Worm (Caenorhabditis elegans): Measurements from ENCODE around the gene clec-127.

clec-127 gene

DNA sequence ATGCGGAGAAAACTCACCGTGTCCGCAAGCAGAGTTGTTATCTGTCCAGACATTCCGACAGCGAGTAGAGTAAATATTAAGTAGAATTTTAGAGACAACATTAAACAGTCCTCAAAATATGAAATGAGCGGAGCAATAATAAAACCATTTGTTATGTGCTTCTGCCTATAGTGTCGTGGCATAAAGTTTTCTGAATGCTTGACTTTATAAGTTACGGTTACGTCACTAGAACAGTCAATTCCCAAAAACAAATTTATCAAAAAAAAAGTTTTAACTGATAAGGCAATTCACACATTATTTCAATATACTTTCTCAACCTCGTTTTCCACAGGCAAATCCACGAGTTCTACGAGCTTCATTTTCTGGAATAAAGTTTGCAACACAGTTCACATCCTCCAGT lies at the start of gene clec-127:
clec-127 (minus strand) TSS at position 101 of the 400 bp plus-strand sequence.
- no peak for TF ChIP-seq F13C5.2 (tag; optimal IDR thresholded peaks at IDR 0.05)
- TF ChIP-seq pes-1 (GFP tag; IDR thresholded peaks at IDR 0.05) = no peak
- TF ChIP-seq ets-7 (tag; optimal IDR thresholded peaks at IDR 0.05) = no peak
- no peak for TF ChIP-seq hnd-1 (tag; optimal IDR thresholded peaks at IDR 0.05)

DNA sequence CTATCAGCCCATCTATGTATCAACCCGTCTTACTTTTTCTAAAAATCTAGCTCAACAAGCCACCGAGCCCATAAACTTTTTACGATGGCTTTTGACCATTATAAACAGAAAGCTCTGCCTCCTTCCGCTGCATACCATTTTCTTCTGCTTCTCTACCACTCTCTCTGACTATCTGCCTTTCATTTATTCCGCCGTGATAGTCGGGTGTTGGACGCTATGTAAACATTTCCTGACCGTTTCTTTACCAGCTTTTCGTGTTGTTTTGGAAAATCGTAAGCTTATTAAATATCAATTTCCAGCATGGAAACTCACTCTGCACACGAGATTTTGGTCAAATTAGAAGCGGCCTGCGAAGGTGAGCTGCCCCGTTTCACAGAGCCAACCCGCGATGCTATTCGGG lies 48.5 kb upstream of the clec-127 start, which contains the start of gene F40E12.1:
F40E12.1 (plus strand) TSS at position 301 of the 400 bp plus-strand sequence.
- TF ChIP-seq aly-1 (tag; optimal IDR thresholded peaks at IDR 0.05) = no peak
- no peak for TF ChIP-seq tra-4 (tag; optimal IDR thresholded peaks at IDR 0.05)
- TF ChIP-seq B0310.2 (tag; optimal IDR thresholded peaks at IDR 0.05) = no peak
- TF ChIP-seq tbx-11 (GFP tag; IDR thresholded peaks at IDR 0.05) = no peak
- no peak for TF ChIP-seq scrt-1 (GFP tag; IDR thresholded peaks at IDR 0.05)
- no peak for TF ChIP-seq tbx-37 (GFP tag; conservative IDR thresholded peaks at IDR 0.05)
- TF ChIP-seq hnd-1 (tag; optimal IDR thresholded peaks at IDR 0.05) = no peak
- no peak for TF ChIP-seq ceh-13 (GFP tag; optimal IDR thresholded peaks at IDR 0.05)
- TF ChIP-seq hmbx-1 (tag; optimal IDR thresholded peaks at IDR 0.05) = no peak
- no peak for TF ChIP-seq flt-1 (GFP tag; IDR thresholded peaks at IDR 0.05)
- TF ChIP-seq ama-1 (optimal IDR thresholded peaks at IDR 0.05) = no peak
- TF ChIP-seq ceh-36 (tag; optimal IDR thresholded peaks at IDR 0.05) = no peak

DNA sequence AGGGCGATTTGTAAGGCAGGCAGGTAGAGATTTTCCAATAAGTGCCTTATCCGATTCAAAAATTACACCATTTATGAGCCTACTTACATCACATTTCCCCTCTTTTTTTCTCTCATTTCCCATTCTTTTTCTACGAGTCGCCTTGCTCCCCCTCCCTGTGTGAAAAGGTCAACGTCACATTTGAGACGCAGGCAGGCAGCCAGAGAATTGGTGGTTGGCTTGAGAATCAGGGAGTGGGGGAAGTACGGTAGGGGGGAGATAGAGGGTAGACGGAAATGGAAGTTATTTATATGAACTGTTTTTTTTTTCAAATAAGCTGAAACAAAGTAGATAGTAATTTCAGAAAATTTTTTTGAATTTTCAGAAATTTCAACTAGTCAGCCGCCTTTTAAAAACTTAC lies 47.6 kb upstream of the clec-127 start:
- no peak for TF ChIP-seq pes-1 (GFP tag; IDR thresholded peaks at IDR 0.05)
- no peak for TF ChIP-seq hnd-1 (tag; optimal IDR thresholded peaks at IDR 0.05)

DNA sequence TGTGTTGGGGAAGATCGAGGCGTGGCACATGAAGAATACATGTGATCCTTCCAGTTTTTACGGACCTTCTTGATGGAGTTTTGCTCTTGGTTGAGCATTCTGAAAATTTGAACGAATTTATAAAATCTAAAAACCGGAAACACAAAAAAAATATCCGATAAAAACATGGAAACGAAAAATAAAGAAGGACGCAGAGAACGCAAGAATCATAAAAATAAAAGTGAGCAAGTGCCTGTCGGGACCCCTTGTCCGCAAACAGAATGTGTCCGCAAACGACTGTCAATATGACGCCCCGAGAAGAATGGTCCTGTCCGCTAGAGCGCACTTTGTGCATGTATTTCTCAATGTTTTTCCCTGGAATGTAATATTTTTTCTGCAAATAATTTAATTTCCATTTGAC lies 40.7 kb upstream of the clec-127 start, which contains the start of gene Y49F6A.5:
Y49F6A.5 (minus strand) TSS at position 101 of the 400 bp plus-strand sequence.
- TF ChIP-seq flt-1 (GFP tag; IDR thresholded peaks at IDR 0.05) = no peak
- no peak for TF ChIP-seq ets-7 (tag; optimal IDR thresholded peaks at IDR 0.05)

DNA sequence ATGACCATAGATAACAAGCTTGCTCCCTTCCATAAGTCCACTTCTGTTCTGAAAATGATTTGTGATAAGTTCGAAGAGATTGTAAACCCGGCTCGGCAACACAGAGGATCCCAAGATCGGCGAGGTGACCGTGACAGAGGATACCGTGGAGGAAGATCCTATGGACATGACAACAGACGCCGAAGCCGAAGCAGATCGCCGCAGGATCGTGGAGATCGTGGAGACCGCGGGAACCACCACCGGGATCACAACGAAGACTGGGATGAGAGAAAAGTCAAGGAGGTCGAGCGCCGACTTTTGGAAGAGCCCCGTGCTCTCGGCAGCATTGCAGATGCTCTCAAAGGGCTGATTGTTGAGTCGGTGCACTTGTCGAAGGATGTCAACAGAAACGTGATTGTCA lies 35.6 kb upstream of the clec-127 start:
- no peak for TF ChIP-seq aly-1 (tag; optimal IDR thresholded peaks at IDR 0.05)
- TF ChIP-seq ama-1 (optimal IDR thresholded peaks at IDR 0.05) = no peak
- no peak for TF ChIP-seq sea-1 (GFP tag; conservative IDR thresholded peaks at IDR 0.05)
- TF ChIP-seq ets-7 (tag; optimal IDR thresholded peaks at IDR 0.05) = no peak
- TF ChIP-seq pes-1 (GFP tag; IDR thresholded peaks at IDR 0.05) = no peak
- TF ChIP-seq hmbx-1 (tag; optimal IDR thresholded peaks at IDR 0.05) = no peak
- TF ChIP-seq tra-4 (tag; optimal IDR thresholded peaks at IDR 0.05) = no peak
- no peak for TF ChIP-seq F13C5.2 (tag; optimal IDR thresholded peaks at IDR 0.05)
- TF ChIP-seq tbx-37 (GFP tag; conservative IDR thresholded peaks at IDR 0.05) = no peak
- no peak for TF ChIP-seq ceh-36 (tag; optimal IDR thresholded peaks at IDR 0.05)
- no peak for TF ChIP-seq ceh-13 (GFP tag; optimal IDR thresholded peaks at IDR 0.05)
- no peak for TF ChIP-seq flt-1 (GFP tag; IDR thresholded peaks at IDR 0.05)
- TF ChIP-seq B0310.2 (tag; optimal IDR thresholded peaks at IDR 0.05) = no peak
- TF ChIP-seq hnd-1 (tag; optimal IDR thresholded peaks at IDR 0.05) = no peak
- no peak for TF ChIP-seq hmg-4 (GFP tag; optimal IDR thresholded peaks at IDR 0.05)
- no peak for TF ChIP-seq scrt-1 (GFP tag; IDR thresholded peaks at IDR 0.05)
- TF ChIP-seq tbx-11 (GFP tag; IDR thresholded peaks at IDR 0.05) = no peak

DNA sequence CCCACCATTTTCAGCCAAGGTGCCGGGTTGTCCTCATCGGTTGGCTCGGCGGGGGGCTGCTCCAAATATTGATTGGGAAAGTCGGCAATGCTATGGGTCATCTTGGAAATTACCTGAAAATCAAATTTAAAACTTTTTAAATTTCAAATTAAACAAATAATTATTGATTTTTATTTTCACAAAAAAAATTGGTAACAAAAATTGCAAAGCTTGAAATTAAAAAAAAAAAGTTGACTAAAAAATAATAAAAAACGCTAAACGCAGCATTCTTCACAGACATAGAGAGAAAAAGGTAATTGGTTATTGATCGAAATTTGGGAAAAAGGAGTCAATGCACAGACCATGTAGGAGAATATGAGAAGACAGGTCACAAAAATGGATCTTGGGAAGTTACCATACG lies 29.7 kb upstream of the clec-127 start, which contains the start of gene Y49F6A.11:
Y49F6A.11 (minus strand) TSS at position 101 of the 400 bp plus-strand sequence.
- no peak for TF ChIP-seq B0310.2 (tag; optimal IDR thresholded peaks at IDR 0.05)
- no peak for TF ChIP-seq ama-1 (optimal IDR thresholded peaks at IDR 0.05)
- no peak for TF ChIP-seq sea-1 (GFP tag; conservative IDR thresholded peaks at IDR 0.05)
- no peak for TF ChIP-seq tbx-11 (GFP tag; IDR thresholded peaks at IDR 0.05)
- TF ChIP-seq ceh-36 (tag; optimal IDR thresholded peaks at IDR 0.05) = no peak
- TF ChIP-seq scrt-1 (GFP tag; IDR thresholded peaks at IDR 0.05) = no peak
- TF ChIP-seq aly-1 (tag; optimal IDR thresholded peaks at IDR 0.05) = no peak
- no peak for TF ChIP-seq hnd-1 (tag; optimal IDR thresholded peaks at IDR 0.05)
- no peak for TF ChIP-seq hmbx-1 (tag; optimal IDR thresholded peaks at IDR 0.05)
- TF ChIP-seq pes-1 (GFP tag; IDR thresholded peaks at IDR 0.05) = no peak
- no peak for TF ChIP-seq F13C5.2 (tag; optimal IDR thresholded peaks at IDR 0.05)
- TF ChIP-seq tbx-37 (GFP tag; conservative IDR thresholded peaks at IDR 0.05) = no peak
- no peak for TF ChIP-seq ceh-13 (GFP tag; optimal IDR thresholded peaks at IDR 0.05)
- TF ChIP-seq flt-1 (GFP tag; IDR thresholded peaks at IDR 0.05) = no peak
- no peak for TF ChIP-seq hmg-4 (GFP tag; optimal IDR thresholded peaks at IDR 0.05)
- no peak for TF ChIP-seq ets-7 (tag; optimal IDR thresholded peaks at IDR 0.05)
- no peak for TF ChIP-seq tra-4 (tag; optimal IDR thresholded peaks at IDR 0.05)

DNA sequence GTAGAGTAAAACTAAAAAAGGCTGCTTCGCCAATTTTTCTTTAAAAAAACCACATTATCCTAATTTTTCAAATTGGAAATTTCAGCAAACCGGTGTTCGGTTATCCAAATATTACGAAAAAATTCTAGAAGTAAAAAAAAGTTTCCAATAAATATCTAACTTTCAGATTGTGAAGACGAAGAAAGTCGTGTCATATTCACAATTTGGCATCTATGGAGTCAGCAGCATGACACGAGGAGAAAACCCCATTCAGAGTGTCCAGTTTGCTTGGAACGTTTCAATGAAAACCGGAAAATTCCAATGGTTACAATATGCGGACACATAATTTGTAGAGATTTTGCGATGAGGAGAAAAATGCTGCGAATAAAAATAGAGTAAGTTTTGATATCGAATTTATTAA lies 26.3 kb upstream of the clec-127 start, which contains the start of gene Y49F6A.12:
Y49F6A.12 (plus strand) TSS at position 301 of the 400 bp plus-strand sequence.
- TF ChIP-seq ceh-13 (GFP tag; optimal IDR thresholded peaks at IDR 0.05) (no peak), hmbx-1 (tag; optimal IDR thresholded peaks at IDR 0.05) (no peak), ama-1 (optimal IDR thresholded peaks at IDR 0.05) (no peak), ets-7 (tag; optimal IDR thresholded peaks at IDR 0.05) (no peak), hnd-1 (tag; optimal IDR thresholded peaks at IDR 0.05) (no peak), hmg-4 (GFP tag; optimal IDR thresholded peaks at IDR 0.05) (no peak), pes-1 (GFP tag; IDR thresholded peaks at IDR 0.05) (no peak)

DNA sequence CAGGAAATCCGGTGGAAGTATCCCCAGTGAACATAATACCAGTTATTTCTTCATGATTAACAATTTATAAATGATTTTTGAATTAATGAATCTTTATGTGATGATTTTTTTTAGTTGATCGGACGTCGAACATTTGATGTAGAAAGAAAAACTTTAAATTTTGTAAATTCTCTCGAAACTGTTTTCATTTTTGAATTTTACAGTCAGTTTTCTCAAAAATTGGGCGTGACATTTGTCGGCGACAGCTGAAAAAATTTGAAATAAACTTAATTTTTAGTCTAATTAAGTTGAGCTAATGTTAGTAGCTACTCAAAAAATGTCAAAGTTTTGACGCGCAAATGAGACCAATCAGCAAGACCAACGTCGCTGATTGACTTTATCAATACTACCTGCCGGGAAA lies 14.4 kb upstream of the clec-127 start, which contains the start of gene srh-60:
srh-60 (plus strand) TSS at position 301 of the 400 bp plus-strand sequence.
- no peak for TF ChIP-seq B0310.2 (tag; optimal IDR thresholded peaks at IDR 0.05)
- no peak for TF ChIP-seq pes-1 (GFP tag; IDR thresholded peaks at IDR 0.05)
- TF ChIP-seq tbx-11 (GFP tag; IDR thresholded peaks at IDR 0.05) = no peak
- no peak for TF ChIP-seq ceh-13 (GFP tag; optimal IDR thresholded peaks at IDR 0.05)
- no peak for TF ChIP-seq aly-1 (tag; optimal IDR thresholded peaks at IDR 0.05)
- TF ChIP-seq hmg-4 (GFP tag; optimal IDR thresholded peaks at IDR 0.05) = no peak
- TF ChIP-seq scrt-1 (GFP tag; IDR thresholded peaks at IDR 0.05) = no peak
- TF ChIP-seq ets-7 (tag; optimal IDR thresholded peaks at IDR 0.05) = no peak
- no peak for TF ChIP-seq F13C5.2 (tag; optimal IDR thresholded peaks at IDR 0.05)
